Worm (Caenorhabditis elegans) whole organism, L1 larva: ENCODE measurements around the gene K02E2.7.

Experiments used
- C04F5.9 ChIP-seq: sonication (generic microtip); optimal IDR thresholded peaks from 2 replicates; lab custom pipeline; 2016; ENCODE audit warnings: missing genetic modification characterization, missing compliant biosample characterization
- C34B4.2 ChIP-seq: sonication (generic microtip); optimal IDR thresholded peaks from 2 replicates; lab custom pipeline; 2017; ENCODE audit warnings: mild to moderate bottlenecking, missing genetic modification characterization, missing compliant biosample characterization
- F16B12.6 ChIP-seq: fragments of 150-350 bp; optimal IDR thresholded peaks from 2 replicates; lab custom pipeline; 2014; ENCODE audit warnings: missing biosample characterization, missing genetic modification characterization
- alr-1 ChIP-seq: fragments of 200-800 bp; sonication (Bioruptor generic); optimal IDR thresholded peaks from 2 replicates; lab custom pipeline; 2018; ENCODE audit warnings: borderline replicate concordance, mild to moderate bottlenecking, missing genetic modification characterization, missing compliant biosample characterization
- ama-1 ChIP-seq: fragments of 150-350 bp; optimal IDR thresholded peaks from 2 replicates; lab custom pipeline; 2014
- ceh-63 ChIP-seq: fragments of 200-800 bp; sonication (Bioruptor generic); optimal IDR thresholded peaks from 2 replicates; lab custom pipeline; 2018; ENCODE audit warnings: mild to moderate bottlenecking, missing genetic modification characterization, missing compliant biosample characterization
- ceh-82 ChIP-seq, 3 experiments: fragments of 150-350 bp in 1 of 3; sonication (generic microtip) in 2 of 3; optimal IDR thresholded peaks; 2 replicates each; lab custom pipeline; 2014 to 2017; ENCODE audit warnings: missing biosample characterization in 3 of 3, missing genetic modification characterization in 3 of 3
- ceh-88 ChIP-seq: fragments of 200-800 bp; sonication (Bioruptor generic); IDR thresholded peaks from 2 replicates; pipeline ENCODE4 v1.3.6; 2022; ENCODE audit warnings: missing genetic modification characterization, missing compliant biosample characterization
- dsc-1 ChIP-seq: sonication (generic microtip); optimal IDR thresholded peaks from 2 replicates; lab custom pipeline; 2016; ENCODE audit warnings: mild to moderate bottlenecking, missing genetic modification characterization, missing compliant biosample characterization
- efl-1 ChIP-seq, 4 experiments: fragments of 150-350 bp; optimal IDR thresholded peaks in 3 of 4; peaks in 1 of 4; 1 replicate in 1 of 4; 2 replicates in 3 of 4; lab custom pipeline; 2014; ENCODE audit warnings: missing biosample characterization in 2 of 4, missing genetic modification characterization in 2 of 4, missing genetic modification reagents in 2 of 4
- efl-3 ChIP-seq: fragments of 200-800 bp; sonication (Bioruptor generic); optimal IDR thresholded peaks from 2 replicates; lab custom pipeline; 2018; ENCODE audit warnings: mild to moderate bottlenecking, missing genetic modification characterization, missing compliant biosample characterization
- egl-13 ChIP-seq: sonication (generic microtip); optimal IDR thresholded peaks from 2 replicates; lab custom pipeline; 2016; ENCODE audit warnings: missing genotype, missing genetic modification reagents, missing genetic modification characterization, missing compliant biosample characterization
- egl-27 ChIP-seq, 2 experiments: fragments of 150-350 bp in 1 of 2; sonication (generic microtip); optimal IDR thresholded peaks; 3 replicates each; lab custom pipeline; 2017 to 2018; ENCODE audit warnings: missing biosample characterization in 2 of 2, missing genetic modification characterization in 2 of 2, missing genetic modification reagents in 2 of 2
- elt-2 ChIP-seq: sonication (generic microtip); optimal IDR thresholded peaks from 2 replicates; lab custom pipeline; 2016; ENCODE audit warnings: missing genetic modification characterization, mild to moderate bottlenecking, inconsistent platforms, missing compliant biosample characterization, missing genetic modification reagents
- fkh-10 ChIP-seq: sonication (generic microtip); optimal IDR thresholded peaks from 2 replicates; lab custom pipeline; 2017; ENCODE audit warnings: missing biosample characterization, missing genetic modification reagents, missing genetic modification characterization
- hlh-4 ChIP-seq: sonication (generic microtip); optimal IDR thresholded peaks from 2 replicates; lab custom pipeline; 2016; ENCODE audit warnings: mild to moderate bottlenecking, missing genetic modification characterization, missing compliant biosample characterization
- hpl-2 ChIP-seq: fragments of 150-350 bp; optimal IDR thresholded peaks from 2 replicates; lab custom pipeline; 2014; ENCODE audit warnings: missing biosample characterization, missing genetic modification reagents, missing genetic modification characterization
- isw-1 ChIP-seq: fragments of 200-800 bp; sonication (Bioruptor generic); IDR thresholded peaks from 2 replicates; pipeline ENCODE4 v1.3.6; 2022; ENCODE audit warnings: missing genetic modification characterization, missing compliant biosample characterization
- lin-13 ChIP-seq: fragments of 150-350 bp; optimal IDR thresholded peaks from 2 replicates; lab custom pipeline; 2014; ENCODE audit warnings: missing biosample characterization, missing genetic modification reagents, missing genetic modification characterization
- lin-15B ChIP-seq: fragments of 150-350 bp; sonication (generic microtip); optimal IDR thresholded peaks from 3 replicates; lab custom pipeline; 2014; ENCODE audit warnings: missing biosample characterization, missing genetic modification characterization
- lin-35 ChIP-seq, 2 experiments: fragments of 150-350 bp; optimal IDR thresholded peaks; 2 replicates each; lab custom pipeline; 2014; ENCODE audit warnings: missing biosample characterization in 2 of 2, missing genetic modification characterization in 2 of 2, missing genetic modification reagents in 2 of 2
- lin-39 ChIP-seq: fragments of 150-350 bp; optimal IDR thresholded peaks from 2 replicates; lab custom pipeline; 2014; ENCODE audit warnings: missing biosample characterization, missing genetic modification reagents, missing genetic modification characterization
- lsy-2 ChIP-seq, 2 experiments: fragments of 150-350 bp; optimal IDR thresholded peaks; 2 replicates each; lab custom pipeline; 2014; ENCODE audit warnings: missing biosample characterization in 2 of 2, missing genetic modification characterization in 2 of 2
- mab-9 ChIP-seq: fragments of 200-800 bp; sonication (Bioruptor generic); IDR thresholded peaks from 2 replicates; pipeline ENCODE4 v1.3.6; 2022; ENCODE audit warnings: missing genetic modification reagents, missing genetic modification characterization, missing compliant biosample characterization
- mef-2 ChIP-seq: fragments of 150-350 bp; optimal IDR thresholded peaks from 2 replicates; lab custom pipeline; 2014; ENCODE audit warnings: missing biosample characterization, missing genetic modification characterization
- mep-1 ChIP-seq: fragments of 150-350 bp; optimal IDR thresholded peaks from 2 replicates; lab custom pipeline; 2014; ENCODE audit warnings: missing biosample characterization, missing genetic modification characterization
- nhr-11 ChIP-seq: fragments of 150-350 bp; optimal IDR thresholded peaks from 2 replicates; lab custom pipeline; 2014; ENCODE audit warnings: missing biosample characterization, missing genetic modification characterization
- nhr-19 ChIP-seq: fragments of 200-800 bp; sonication (Bioruptor generic); conservative IDR thresholded peaks from 2 replicates; pipeline ENCODE4 v1.3.6; 2022; ENCODE audit warnings: missing genetic modification characterization, missing compliant biosample characterization
- nhr-237 ChIP-seq: fragments of 150-350 bp; optimal IDR thresholded peaks from 2 replicates; lab custom pipeline; 2014; ENCODE audit warnings: missing biosample characterization, missing genetic modification characterization
- nhr-84 ChIP-seq: sonication (generic microtip); optimal IDR thresholded peaks from 2 replicates; lab custom pipeline; 2017; ENCODE audit warnings: missing biosample characterization, missing genetic modification characterization
- nhr-85 ChIP-seq: sonication (generic microtip); peaks from one replicate; lab custom pipeline; 2016; ENCODE audit warnings: missing genetic modification characterization, inconsistent platforms, missing compliant biosample characterization
- nhr-90 ChIP-seq: sonication (generic microtip); optimal IDR thresholded peaks from 2 replicates; lab custom pipeline; 2016; ENCODE audit warnings: mild to moderate bottlenecking, missing genetic modification characterization, missing compliant biosample characterization; ENCODE audit not compliant: poor library complexity
- pag-3 ChIP-seq: sonication (generic microtip); optimal IDR thresholded peaks from 2 replicates; lab custom pipeline; 2017; ENCODE audit warnings: missing genetic modification characterization, mild to moderate bottlenecking, missing compliant biosample characterization, antibody characterized with exemption, borderline replicate concordance; ENCODE audit not compliant: insufficient read depth
- rnt-1 ChIP-seq: sonication (generic microtip); optimal IDR thresholded peaks from 2 replicates; lab custom pipeline; 2016; ENCODE audit warnings: mild to moderate bottlenecking, missing genetic modification characterization, moderate library complexity, missing compliant biosample characterization
- skn-1 ChIP-seq: fragments of 150-350 bp; optimal IDR thresholded peaks from 2 replicates; lab custom pipeline; 2014; ENCODE audit warnings: missing biosample characterization, missing genetic modification characterization
- snu-23 ChIP-seq: sonication (generic microtip); optimal IDR thresholded peaks from 2 replicates; lab custom pipeline; 2016; ENCODE audit warnings: missing genetic modification characterization, missing compliant biosample characterization
- sptf-1 ChIP-seq: fragments of 150-350 bp; optimal IDR thresholded peaks from 2 replicates; lab custom pipeline; 2014; ENCODE audit warnings: missing biosample characterization, missing genetic modification characterization
- sup-37 ChIP-seq: fragments of 200-800 bp; sonication (Bioruptor generic); optimal IDR thresholded peaks from 2 replicates; lab custom pipeline; 2018; ENCODE audit warnings: mild to moderate bottlenecking, missing genetic modification characterization, missing compliant biosample characterization
- swsn-7 ChIP-seq: sonication (generic microtip); optimal IDR thresholded peaks from 2 replicates; lab custom pipeline; 2016; ENCODE audit warnings: missing genetic modification characterization, missing compliant biosample characterization
- tbx-2 ChIP-seq: sonication (generic microtip); optimal IDR thresholded peaks from 2 replicates; lab custom pipeline; 2016; ENCODE audit warnings: missing genetic modification characterization, missing compliant biosample characterization
- unc-30 ChIP-seq: sonication (generic microtip); optimal IDR thresholded peaks from 2 replicates; lab custom pipeline; 2017; ENCODE audit warnings: missing biosample characterization, missing genetic modification characterization
- unc-62 ChIP-seq: fragments of 150-350 bp; optimal IDR thresholded peaks from 2 replicates; lab custom pipeline; 2014; ENCODE audit warnings: missing biosample characterization, missing genetic modification reagents, missing genetic modification characterization
- unc-86 ChIP-seq: sonication (generic microtip); optimal IDR thresholded peaks from 2 replicates; lab custom pipeline; 2016; ENCODE audit warnings: missing genetic modification characterization, missing compliant biosample characterization
- vab-15 ChIP-seq: sonication (generic microtip); optimal IDR thresholded peaks from 2 replicates; lab custom pipeline; 2017; ENCODE audit warnings: missing genotype, mild to moderate bottlenecking, missing genetic modification characterization, missing compliant biosample characterization
- xbp-1 ChIP-seq: sonication (generic microtip); optimal IDR thresholded peaks from 2 replicates; lab custom pipeline; 2016; ENCODE audit warnings: missing genetic modification characterization, missing compliant biosample characterization
- zip-4 ChIP-seq: fragments of 200-800 bp; sonication (Bioruptor generic); optimal IDR thresholded peaks from 2 replicates; lab custom pipeline; 2018; ENCODE audit warnings: mild to moderate bottlenecking, missing genetic modification characterization, moderate library complexity, missing compliant biosample characterization

Gene K02E2.7

ce11 chrV:20411659-20412058, 24.8 kb upstream of the K02E2.7 start, which contains the start of gene F53H2.3:
Gene F53H2.3, minus strand, starts transcription at chrV:20411759.
- TF ChIP-seq egl-13 (tag; lab: Kevin White, UChicago) (no peak), efl-1 (optimal IDR thresholded peaks at IDR 0.05; lab: Kevin White, UChicago) (no peak), efl-1 (GFP tag; optimal IDR thresholded peaks at IDR 0.05 in 1 of 2; lab: Kevin White, UChicago) (no peak), tbx-2 (no peak), sup-37 (no peak), hlh-4 (tag; lab: Kevin White, UChicago) (no peak), F16B12.6 (no peak), lin-39 (no peak), alr-1 (tag; lab: Kevin White, UChicago) (no peak), nhr-19 (GFP tag; lab: Robert Waterston, UW) (no peak), nhr-84 (tag; lab: Kevin White, UChicago) (no peak), nhr-90 (tag; lab: Kevin White, UChicago) (no peak), ceh-82 (tag; optimal IDR thresholded peaks at IDR 0.05; lab: Kevin White, UChicago) (no peak), lin-13 (no peak), C04F5.9 (tag; lab: Kevin White, UChicago) (no peak)
- TF ChIP-seq, all 84 proteins: peak for 0

- TF ChIP-seq efl-1 (optimal IDR thresholded peaks at IDR 0.05; lab: Kevin White, UChicago), result no peak
- peak in 1 of 2 experiments; percentile 86 for TF ChIP-seq efl-1 (GFP tag; optimal IDR thresholded peaks at IDR 0.05 in 1 of 2; lab: Kevin White, UChicago)
- no peak for TF ChIP-seq sptf-1 (tag; lab: Kevin White, UChicago)
These were observed 23.4 kb upstream of the K02E2.7 start for ce11 chrV:20410285-20410684.

ce11 chrV:20409016-20409415, 22.2 kb upstream of the K02E2.7 start:
- TF ChIP-seq skn-1 (tag; lab: Kevin White, UChicago) (no peak), nhr-11 (tag; lab: Kevin White, UChicago) (no peak), sptf-1 (tag; lab: Kevin White, UChicago) (no peak), mef-2 (tag; lab: Kevin White, UChicago) (no peak), rnt-1 (tag; lab: Kevin White, UChicago) (no peak), lin-35 (GFP tag; optimal IDR thresholded peaks at IDR 0.05; lab: Kevin White, UChicago) (no peak), mep-1 (no peak), pag-3 (no peak), ceh-88 (no peak), mab-9 (GFP tag; lab: Robert Waterston, UW) (no peak), C34B4.2 (no peak), unc-30 (tag; lab: Kevin White, UChicago) (no peak)

ce11 chrV:20406817-20407216, 20.0 kb upstream of the K02E2.7 start:
- no peak for TF ChIP-seq efl-1 (optimal IDR thresholded peaks at IDR 0.05; lab: Kevin White, UChicago)
- TF ChIP-seq efl-1 (GFP tag; optimal IDR thresholded peaks at IDR 0.05 in 1 of 2; lab: Kevin White, UChicago), result peak in 1 of 2 experiments; percentile 63
- TF ChIP-seq zip-4 (GFP tag; lab: Kevin White, UChicago), result no peak

- TF ChIP-seq snu-23 (GFP tag; lab: Kevin White, UChicago) (no peak), lin-35 (GFP tag; optimal IDR thresholded peaks at IDR 0.05; lab: Kevin White, UChicago) (no peak), sptf-1 (tag; lab: Kevin White, UChicago) (no peak), ceh-63 (GFP tag; lab: Kevin White, UChicago) (no peak), unc-62 (no peak), lin-39 (no peak), swsn-7 (tag; lab: Kevin White, UChicago) (peak; percentile 37), isw-1 (GFP tag; lab: Robert Waterston, UW) (no peak), nhr-84 (tag; lab: Kevin White, UChicago) (no peak), nhr-237 (tag; lab: Kevin White, UChicago) (no peak), lin-15B (tag; lab: Kevin White, UChicago) (no peak), egl-27 (tag; optimal IDR thresholded peaks at IDR 0.05; lab: Kevin White, UChicago) (no peak), mab-9 (GFP tag; lab: Robert Waterston, UW) (no peak), unc-86 (tag; lab: Kevin White, UChicago) (peak; percentile 22), xbp-1 (tag; lab: Kevin White, UChicago) (no peak), elt-2 (tag; lab: Kevin White, UChicago) (no peak), vab-15 (tag; lab: Kevin White, UChicago) (no peak), fkh-10 (GFP tag; lab: Kevin White, UChicago) (no peak), efl-3 (GFP tag; lab: Kevin White, UChicago) (no peak), ama-1 (lab: Kevin White, UChicago) (no peak), nhr-85 (tag; lab: Kevin White, UChicago) (no peak), lsy-2 (tag; optimal IDR thresholded peaks at IDR 0.05; lab: Kevin White, UChicago) (peak in 1 of 2 experiments; percentile 15), dsc-1 (tag; lab: Kevin White, UChicago) (no peak), hpl-2 (no peak)
These were observed 16.0 kb upstream of the K02E2.7 start for ce11 chrV:20402842-20403241.
